Worm (Caenorhabditis elegans) whole organism, L4 larva: ENCODE measurements around the gene K08H2.4.

Source experiments
- D1046.2 ChIP-seq: fragments of 200-800 bp; sonication (Bioruptor generic); IDR thresholded peaks from 2 replicates; pipeline ENCODE4 v1.3.6; 2022; ENCODE audit warnings: missing genetic modification characterization, missing compliant biosample characterization
- R02D3.7 ChIP-seq: fragments of 150-350 bp; sonication (generic microtip); optimal IDR thresholded peaks from 3 replicates; lab custom pipeline; 2014; ENCODE audit warnings: missing biosample characterization, missing genetic modification characterization
- aha-1 ChIP-seq: fragments of 150-350 bp; peaks from one replicate; lab custom pipeline; 2014; ENCODE audit warnings: missing biosample characterization, missing genetic modification characterization
- aly-2 ChIP-seq: sonication (generic microtip); optimal IDR thresholded peaks from 2 replicates; lab custom pipeline; 2018; ENCODE audit warnings: missing biosample characterization, missing genetic modification characterization
- arid-1 ChIP-seq: fragments of 200-800 bp; sonication (Bioruptor generic); conservative IDR thresholded peaks from 2 replicates; pipeline ENCODE4 v1.3.6; 2022; ENCODE audit warnings: missing genetic modification reagents, missing genetic modification characterization, missing compliant biosample characterization
- ceh-20 ChIP-seq: fragments of 200-800 bp; sonication (Bioruptor generic); IDR thresholded peaks from 2 replicates; pipeline ENCODE4 v1.3.6; 2022; ENCODE audit warnings: missing genetic modification reagents, missing genetic modification characterization, missing compliant biosample characterization
- daf-16 ChIP-seq, 3 experiments: sonication (generic microtip); optimal IDR thresholded peaks; 2 replicates each; lab custom pipeline; 2016 to 2017; ENCODE audit warnings: missing genetic modification characterization in 3 of 3, missing genetic modification reagents in 3 of 3, mild to moderate bottlenecking in 2 of 3, missing compliant biosample characterization in 2 of 3, missing biosample characterization in 1 of 3, moderate library complexity in 1 of 3
- dmd-6 ChIP-seq: fragments of 200-800 bp; sonication (Bioruptor generic); IDR thresholded peaks from 2 replicates; pipeline ENCODE4 v1.3.6; 2022; ENCODE audit warnings: missing genetic modification reagents, missing genetic modification characterization, missing compliant biosample characterization
- dve-1 ChIP-seq: sonication (generic microtip); optimal IDR thresholded peaks from 2 replicates; lab custom pipeline; 2017; ENCODE audit warnings: antibody characterized with exemption, mild to moderate bottlenecking, missing genetic modification characterization, missing compliant biosample characterization; ENCODE audit not compliant: insufficient read depth
- egl-27 ChIP-seq: sonication (generic microtip); optimal IDR thresholded peaks from 3 replicates; lab custom pipeline; 2017; ENCODE audit warnings: missing biosample characterization, missing genetic modification reagents, missing genetic modification characterization
- hif-1 ChIP-seq, 2 experiments: sonication (generic microtip); optimal IDR thresholded peaks; 2 replicates each; lab custom pipeline; 2016 to 2017; ENCODE audit warnings: missing compliant biosample characterization in 2 of 2, missing genetic modification characterization in 2 of 2, missing genetic modification reagents in 2 of 2, missing genotype in 2 of 2, mild to moderate bottlenecking in 1 of 2
- hlh-11 ChIP-seq: fragments of 200-800 bp; sonication (Bioruptor generic); optimal IDR thresholded peaks from 2 replicates; lab custom pipeline; 2018; ENCODE audit warnings: mild to moderate bottlenecking, missing genetic modification characterization, missing compliant biosample characterization
- hlh-30 ChIP-seq: sonication (generic microtip); optimal IDR thresholded peaks from 2 replicates; lab custom pipeline; 2017; ENCODE audit warnings: antibody characterized with exemption, mild to moderate bottlenecking, missing genetic modification characterization, missing compliant biosample characterization; ENCODE audit not compliant: insufficient read depth
- hmg-1.1 ChIP-seq: fragments of 200-800 bp; sonication (Bioruptor generic); IDR thresholded peaks from 2 replicates; pipeline ENCODE4 v1.3.6; 2022; ENCODE audit warnings: missing genetic modification reagents, missing genetic modification characterization, missing compliant biosample characterization
- lsy-2 ChIP-seq, 2 experiments: fragments of 150-350 bp in 1 of 2; sonication (generic microtip) in 1 of 2; optimal IDR thresholded peaks; 2 replicates each; lab custom pipeline; 2014 to 2017; ENCODE audit warnings: missing biosample characterization in 2 of 2, missing genetic modification characterization in 2 of 2
- mdl-1 ChIP-seq, 2 experiments: fragments of 150-350 bp in 1 of 2; sonication (generic microtip) in 1 of 2; optimal IDR thresholded peaks; 2 replicates each; lab custom pipeline; 2014 to 2017; ENCODE audit warnings: missing biosample characterization in 2 of 2, missing genetic modification characterization in 2 of 2
- mep-1 ChIP-seq: fragments of 150-350 bp; sonication (generic microtip); optimal IDR thresholded peaks from 3 replicates; lab custom pipeline; 2014; ENCODE audit warnings: missing biosample characterization, missing genetic modification characterization
- mes-2 ChIP-seq: sonication (generic microtip); optimal IDR thresholded peaks from 2 replicates; lab custom pipeline; 2016; ENCODE audit warnings: missing genotype, mild to moderate bottlenecking, missing genetic modification characterization, missing compliant biosample characterization; ENCODE audit not compliant: poor library complexity, severe bottlenecking
- mxl-3 ChIP-seq: fragments of 200-800 bp; sonication (Bioruptor generic); optimal IDR thresholded peaks from 2 replicates; lab custom pipeline; 2018; ENCODE audit warnings: mild to moderate bottlenecking, missing genetic modification characterization, missing compliant biosample characterization
- nhr-10 ChIP-seq: fragments of 150-350 bp; optimal IDR thresholded peaks from 2 replicates; lab custom pipeline; 2014; ENCODE audit warnings: missing biosample characterization, missing genetic modification characterization
- nhr-102 ChIP-seq: sonication (generic microtip); optimal IDR thresholded peaks from 2 replicates; lab custom pipeline; 2016; ENCODE audit warnings: mild to moderate bottlenecking, missing genetic modification characterization, moderate library complexity, missing compliant biosample characterization
- nhr-111 ChIP-seq: fragments of 200-800 bp; sonication (Bioruptor generic); optimal IDR thresholded peaks from 2 replicates; lab custom pipeline; 2018; ENCODE audit warnings: mild to moderate bottlenecking, missing genetic modification characterization, missing compliant biosample characterization
- nhr-25 ChIP-seq: sonication (generic microtip); optimal IDR thresholded peaks from 2 replicates; lab custom pipeline; 2017; ENCODE audit warnings: missing genetic modification characterization, mild to moderate bottlenecking, missing compliant biosample characterization, antibody characterized with exemption, moderate library complexity, borderline replicate concordance; ENCODE audit not compliant: insufficient read depth
- nhr-28 ChIP-seq: fragments of 150-350 bp; optimal IDR thresholded peaks from 2 replicates; lab custom pipeline; 2014; ENCODE audit warnings: missing biosample characterization, missing genetic modification characterization
- nhr-42 ChIP-seq: fragments of 200-800 bp; sonication (Bioruptor generic); IDR thresholded peaks from 2 replicates; pipeline ENCODE4 v1.3.6; 2022; ENCODE audit warnings: missing genetic modification characterization, missing compliant biosample characterization
- nhr-48 ChIP-seq: sonication (generic microtip); optimal IDR thresholded peaks from 2 replicates; lab custom pipeline; 2016; ENCODE audit warnings: mild to moderate bottlenecking, missing genetic modification characterization, missing compliant biosample characterization
- nhr-6 ChIP-seq: fragments of 150-350 bp; optimal IDR thresholded peaks from 2 replicates; lab custom pipeline; 2014; ENCODE audit warnings: missing biosample characterization, missing genetic modification characterization
- nhr-77 ChIP-seq: fragments of 150-350 bp; optimal IDR thresholded peaks from 2 replicates; lab custom pipeline; 2014; ENCODE audit warnings: missing biosample characterization, missing genetic modification characterization
- pha-4 ChIP-seq, 2 experiments: fragments of 150-350 bp in 1 of 2; fragments of 200-800 bp in 1 of 2; sonication (Bioruptor generic) in 1 of 2; IDR thresholded peaks in 1 of 2; optimal IDR thresholded peaks in 1 of 2; 2 replicates each; pipeline versions ENCODE4 v1.3.6 to Lab custom; 2014 to 2022; ENCODE audit warnings: missing genetic modification characterization in 2 of 2, missing genetic modification reagents in 2 of 2, missing biosample characterization in 1 of 2, missing compliant biosample characterization in 1 of 2
- php-3 ChIP-seq: fragments of 200-800 bp; sonication (Bioruptor generic); IDR thresholded peaks from 2 replicates; pipeline ENCODE4 v1.3.6; 2022; ENCODE audit warnings: missing genetic modification reagents, missing genetic modification characterization, missing compliant biosample characterization
- pqm-1 ChIP-seq: sonication (generic microtip); optimal IDR thresholded peaks from 2 replicates; lab custom pipeline; 2017; ENCODE audit warnings: missing biosample characterization, missing genetic modification characterization
- rbr-2 ChIP-seq: sonication (generic microtip); optimal IDR thresholded peaks from 2 replicates; lab custom pipeline; 2016; ENCODE audit warnings: missing genotype, missing genetic modification characterization, missing compliant biosample characterization
- tag-97 ChIP-seq: fragments of 200-800 bp; sonication (Bioruptor generic); IDR thresholded peaks from 2 replicates; pipeline ENCODE4 v1.3.6; 2022; ENCODE audit warnings: missing genetic modification characterization, missing compliant biosample characterization
- tra-1 ChIP-seq: fragments of 200-800 bp; sonication (Bioruptor generic); IDR thresholded peaks from 2 replicates; pipeline ENCODE4 v1.3.6; 2022; ENCODE audit warnings: missing genetic modification reagents, missing genetic modification characterization, missing compliant biosample characterization
- unc-62 ChIP-seq, 3 experiments: fragments of 150-350 bp in 1 of 3; sonication (generic microtip); optimal IDR thresholded peaks in 2 of 3; peaks in 1 of 3; 1 replicate in 1 of 3; 2 replicates in 2 of 3; lab custom pipeline; 2014 to 2017; ENCODE audit warnings: missing biosample characterization in 3 of 3, missing genetic modification characterization in 3 of 3, missing genetic modification reagents in 3 of 3, missing genotype in 1 of 3

K08H2.4 gene

ce11 chrX:13249102-13249501 is 10.8 kb downstream of the K08H2.4 start (continued):
- TF ChIP-seq mxl-3 (GFP tag; lab: Kevin White, UChicago) (peak; percentile 15), rbr-2 (tag; lab: Kevin White, UChicago) (no peak), egl-27 (tag; lab: Kevin White, UChicago) (no peak)

- TF ChIP-seq dve-1 (tag; lab: Kevin White, UChicago) (peak; percentile 92), hlh-30 (tag; lab: Kevin White, UChicago) (peak; percentile 84), pqm-1 (tag; lab: Kevin White, UChicago) (peak; percentile 66), lsy-2 (tag; optimal IDR thresholded peaks at IDR 0.05; lab: Kevin White, UChicago) (peak in 1 of 2 experiments; percentile 48), tra-1 (GFP tag; lab: Robert Waterston, UW) (peak; percentile 65; the same call in 1 of the 2 replicates), php-3 (0 out of 2 replicates have a peak, but pooled peaks have one; percentile 44), nhr-42 (GFP tag; lab: Robert Waterston, UW) (0 out of 2 replicates have a peak, but pooled peaks have one; percentile 15), tag-97 (GFP tag; lab: Robert Waterston, UW) (no peak), nhr-28 (tag; lab: Kevin White, UChicago) (peak; percentile 95), pha-4 (GFP tag; IDR thresholded peaks at IDR 0.05; lab: Robert Waterston, UW) (no peak), pha-4 (tag; optimal IDR thresholded peaks at IDR 0.05; lab: Kevin White, UChicago) (peak; percentile 68), egl-27 (tag; lab: Kevin White, UChicago) (no peak), hif-1 (tag; optimal IDR thresholded peaks at IDR 0.05; lab: Kevin White, UChicago) (peak in 1 of 2 experiments; percentile 41), nhr-6 (tag; lab: Kevin White, UChicago) (peak; percentile 6), daf-16 (GFP tag; optimal IDR thresholded peaks at IDR 0.05; lab: Kevin White, UChicago) (peak in 1 of 2 experiments; percentile 68), daf-16 (tag; optimal IDR thresholded peaks at IDR 0.05; lab: Kevin White, UChicago) (peak; percentile 95), R02D3.7 (tag; lab: Kevin White, UChicago) (no peak), D1046.2 (no peak), mep-1 (tag; lab: Kevin White, UChicago) (peak; percentile 78), nhr-10 (peak; percentile 86), nhr-48 (tag; lab: Kevin White, UChicago) (peak; percentile 39), nhr-77 (tag; lab: Kevin White, UChicago) (peak; percentile 78), nhr-25 (peak; percentile 53), mdl-1 (tag; optimal IDR thresholded peaks at IDR 0.05; lab: Kevin White, UChicago) (peak; percentile 38 to 90), aly-2 (tag; lab: Kevin White, UChicago) (no peak), arid-1 (GFP tag; lab: Robert Waterston, UW) (0 out of 2 replicates have a peak, but pooled peaks have one; percentile 29), nhr-102 (tag; lab: Kevin White, UChicago) (peak; percentile 28), ceh-20 (GFP tag; lab: Robert Waterston, UW) (no peak), mxl-3 (GFP tag; lab: Kevin White, UChicago) (peak; percentile 78), unc-62 (GFP tag; optimal IDR thresholded peaks at IDR 0.05 in 1 of 2; lab: Kevin White, UChicago) (peak in 1 of 2 experiments; percentile 33), unc-62 (tag; optimal IDR thresholded peaks at IDR 0.05; lab: Kevin White, UChicago) (no peak), hlh-11 (tag; lab: Kevin White, UChicago) (peak; percentile 83), hmg-1.1 (GFP tag; lab: Robert Waterston, UW) (peak; percentile 34; the same call in 1 of the 2 replicates), nhr-111 (GFP tag; lab: Kevin White, UChicago) (no peak), aha-1 (tag; lab: Kevin White, UChicago) (peak; percentile 98), mes-2 (tag; lab: Kevin White, UChicago) (peak; percentile 64), dmd-6 (peak; percentile 83)
Observed at ce11 chrX:13250163-13250562, 11.9 kb downstream of the K08H2.4 start.
